Fruit fly (Drosophila melanogaster): ENCODE measurements around the gene mdy.

The mdy gene

DNA sequence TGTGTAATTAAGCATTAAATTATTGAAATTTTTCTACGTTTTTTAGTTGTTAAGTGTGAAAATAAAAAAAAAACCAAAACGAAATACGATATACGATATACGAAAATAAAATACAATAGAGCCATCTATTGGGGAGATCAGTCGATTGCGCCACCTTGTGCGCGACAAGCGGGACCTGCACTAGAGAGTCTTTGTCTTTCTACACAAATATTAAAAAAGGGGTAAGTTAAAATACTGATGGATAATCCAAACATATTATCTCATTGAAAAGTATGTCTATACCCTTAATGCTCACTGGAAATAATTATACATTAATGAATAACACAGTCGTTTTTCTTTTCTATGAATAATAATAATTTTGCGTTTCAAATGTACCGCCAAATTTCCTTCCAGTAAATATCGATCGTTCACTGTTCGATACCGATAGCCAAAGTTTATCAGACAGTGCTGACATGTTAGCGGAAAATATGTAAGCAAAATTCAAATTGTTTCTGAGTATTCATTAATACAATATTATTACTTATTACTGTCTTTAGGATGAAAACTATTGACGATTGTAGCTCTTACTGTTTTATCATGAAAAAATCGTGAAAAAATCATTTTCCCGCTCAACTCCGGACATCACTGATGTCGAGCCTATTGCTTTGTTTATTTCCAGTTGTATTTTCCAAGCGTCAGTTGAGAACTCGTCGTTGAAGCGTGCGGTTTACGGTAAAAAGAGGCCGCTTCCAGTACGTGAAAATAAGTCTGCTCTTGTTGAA lies at the start of gene mdy (continued):
- TF ChIP-seq CG10959 (GFP tag; IDR thresholded peaks at IDR 0.05) = peak; percentile 26; the same call in 1 of the 2 replicates
- TF ChIP-seq CG11398 (GFP tag; optimal IDR thresholded peaks at IDR 0.05) = no peak
- TF ChIP-seq Chrac-16 (GFP tag; optimal IDR thresholded peaks at IDR 0.05) = peak; percentile 69
- peak; percentile 15; the same call in 2 of the 3 replicates for TF ChIP-seq CG34422 (GFP tag; IDR thresholded peaks at IDR 0.05)
- TF ChIP-seq kah (GFP tag; optimal IDR thresholded peaks at IDR 0.05) = no peak
- TF ChIP-seq Nf-YA (GFP tag; IDR thresholded peaks at IDR 0.05) = peak; percentile 55; the same call in 1 of the 2 replicates
- TF ChIP-seq lola (GFP tag; optimal IDR thresholded peaks at IDR 0.05) = peak in 1 of 3 experiments; percentile 62
- no peak for TF ChIP-seq abd-A (tag; optimal IDR thresholded peaks at IDR 0.05)
- TF ChIP-seq CG8765 (GFP tag; IDR thresholded peaks at IDR 0.05) = peak; percentile 33; the same call in 1 of the 2 replicates
- TF ChIP-seq CrebB (tag; optimal IDR thresholded peaks at IDR 0.05) = no peak
- peak; percentile 44 for TF ChIP-seq CG7839 (tag; optimal IDR thresholded peaks at IDR 0.05)
- no peak for TF ChIP-seq CG2889 (GFP tag; IDR thresholded peaks at IDR 0.05)
- TF ChIP-seq Ets97D (GFP tag; optimal IDR thresholded peaks at IDR 0.05) = peak; percentile 45
- TF ChIP-seq CG18764 (GFP tag; optimal IDR thresholded peaks at IDR 0.05) = no peak
- peak; percentile 63 for TF ChIP-seq CG4424 (GFP tag; optimal IDR thresholded peaks at IDR 0.05)
- TF ChIP-seq pfk (GFP tag; optimal IDR thresholded peaks at IDR 0.05) = no peak
- TF ChIP-seq CG1647 (GFP tag; optimal IDR thresholded peaks at IDR 0.05) = peak; percentile 43
- no peak for TF ChIP-seq dan (GFP tag; IDR thresholded peaks at IDR 0.05)
- no peak for TF ChIP-seq CG8089 (GFP tag; optimal IDR thresholded peaks at IDR 0.05)
- TF ChIP-seq grn (GFP tag; optimal IDR thresholded peaks at IDR 0.05) = no peak
- peak; percentile 50 for TF ChIP-seq Mad (GFP tag; optimal IDR thresholded peaks at IDR 0.05)
- peak; percentile 60; the same call in 1 of the 2 replicates for TF ChIP-seq CG6689 (GFP tag; IDR thresholded peaks at IDR 0.05)
- peak; percentile 41 for TF ChIP-seq CG12155 (GFP tag; optimal IDR thresholded peaks at IDR 0.05)
- TF ChIP-seq CG8388 (GFP tag; optimal IDR thresholded peaks at IDR 0.05) = peak; percentile 52
- peak; percentile 32 for TF ChIP-seq Myb (GFP tag; optimal IDR thresholded peaks at IDR 0.05)
- TF ChIP-seq BtbVII (GFP tag; optimal IDR thresholded peaks at IDR 0.05) = no peak
- no peak for TF ChIP-seq sima (GFP tag; optimal IDR thresholded peaks at IDR 0.05)
- TF ChIP-seq CG15479 (GFP tag; optimal IDR thresholded peaks at IDR 0.05) = no peak
- peak; percentile 23; the same call in 1 of the 2 replicates for TF ChIP-seq sob (GFP tag; IDR thresholded peaks at IDR 0.05)
- no peak for TF ChIP-seq CG11723 (GFP tag; optimal IDR thresholded peaks at IDR 0.05)
- no peak for TF ChIP-seq Fer2 (tag; optimal IDR thresholded peaks at IDR 0.05)
- TF ChIP-seq CG14860 (GFP tag; IDR thresholded peaks at IDR 0.05; ENCODE audit: partially characterized antibody) = peak; percentile 52; the same call in 1 of the 3 replicates
- TF ChIP-seq Xrp1 (GFP tag; IDR thresholded peaks at IDR 0.05) = peak; percentile 56
- peak; percentile 53 for TF ChIP-seq CG18599 (GFP tag; optimal IDR thresholded peaks at IDR 0.05)
- TF ChIP-seq CG12942 (GFP tag; optimal IDR thresholded peaks at IDR 0.05) = peak; percentile 39
- peak; percentile 23 for TF ChIP-seq gcm2 (GFP tag; optimal IDR thresholded peaks at IDR 0.05)
- TF ChIP-seq tio (GFP tag; optimal IDR thresholded peaks at IDR 0.05) = peak; percentile 41
- TF ChIP-seq disco-r (GFP tag; optimal IDR thresholded peaks at IDR 0.05) = no peak
- peak; percentile 55 for TF ChIP-seq HmgZ (tag; optimal IDR thresholded peaks at IDR 0.05)
- TF ChIP-seq otp (GFP tag; IDR thresholded peaks at IDR 0.05) = 0 out of 3 replicates have a peak, but pooled peaks have one; percentile 57
- no peak for TF ChIP-seq exex (tag; optimal IDR thresholded peaks at IDR 0.05)
- TF ChIP-seq HLHmδ (GFP tag; optimal IDR thresholded peaks at IDR 0.05) = no peak
- peak; percentile 0 for TF ChIP-seq Dip3 (GFP tag; optimal IDR thresholded peaks at IDR 0.05)
- no peak for TF ChIP-seq Hey (tag; optimal IDR thresholded peaks at IDR 0.05)
- 0 out of 2 replicates have a peak, but pooled peaks have one; percentile 5 for TF ChIP-seq stc (GFP tag; IDR thresholded peaks at IDR 0.05)
- peak; percentile 11 for TF ChIP-seq Usf (GFP tag; optimal IDR thresholded peaks at IDR 0.05)
- TF ChIP-seq cas (GFP tag; IDR thresholded peaks at IDR 0.05) = peak; percentile 52; the same call in 1 of the 2 replicates
- TF ChIP-seq bigmax (GFP tag; optimal IDR thresholded peaks at IDR 0.05) = no peak
- TF ChIP-seq NfI (GFP tag; optimal IDR thresholded peaks at IDR 0.05) = peak; percentile 33
